Worm (Caenorhabditis elegans): ENCODE measurements around the gene pqn-92.

- TF ChIP-seq ets-7 (tag; optimal IDR thresholded peaks at IDR 0.05) (no peak), ama-1 (optimal IDR thresholded peaks at IDR 0.05) (no peak), ceh-13 (GFP tag; optimal IDR thresholded peaks at IDR 0.05) (peak; percentile 0), hnd-1 (tag; optimal IDR thresholded peaks at IDR 0.05) (no peak), tra-4 (tag; optimal IDR thresholded peaks at IDR 0.05) (no peak)
Measured at ce11 chrIII:12351301-12351700, 43.7 kb downstream of the pqn-92 start, which contains the start of the genes pph-4.1 and Y75B8A.31.

All from whole organism, early embryonic.